Worm (Caenorhabditis elegans): Measurements from ENCODE around the gene F40A3.6.

ce11 chrV:7852078-7852477, 41.6 kb downstream of the F40A3.6 start:
- TF ChIP-seq ama-1 (optimal IDR thresholded peaks at IDR 0.05) (no peak), ceh-90 (tag; optimal IDR thresholded peaks at IDR 0.05) (no peak), unc-62 (GFP tag; optimal IDR thresholded peaks at IDR 0.05) (no peak), ztf-4 (tag; optimal IDR thresholded peaks at IDR 0.05) (no peak), elt-3 (tag; optimal IDR thresholded peaks at IDR 0.05) (no peak), ztf-11 (tag; optimal IDR thresholded peaks at IDR 0.05) (no peak), sup-37 (GFP tag; optimal IDR thresholded peaks at IDR 0.05) (no peak), ces-1 (GFP tag; optimal IDR thresholded peaks at IDR 0.05) (no peak), C34B4.2 (tag; optimal IDR thresholded peaks at IDR 0.05) (no peak), Y116A8C.19 (tag; optimal IDR thresholded peaks at IDR 0.05; ENCODE audit: borderline replicate concordance) (no peak)
